Worm (Caenorhabditis elegans): ENCODE data around the gene ZC239.17.

ZC239.17 gene

DNA sequence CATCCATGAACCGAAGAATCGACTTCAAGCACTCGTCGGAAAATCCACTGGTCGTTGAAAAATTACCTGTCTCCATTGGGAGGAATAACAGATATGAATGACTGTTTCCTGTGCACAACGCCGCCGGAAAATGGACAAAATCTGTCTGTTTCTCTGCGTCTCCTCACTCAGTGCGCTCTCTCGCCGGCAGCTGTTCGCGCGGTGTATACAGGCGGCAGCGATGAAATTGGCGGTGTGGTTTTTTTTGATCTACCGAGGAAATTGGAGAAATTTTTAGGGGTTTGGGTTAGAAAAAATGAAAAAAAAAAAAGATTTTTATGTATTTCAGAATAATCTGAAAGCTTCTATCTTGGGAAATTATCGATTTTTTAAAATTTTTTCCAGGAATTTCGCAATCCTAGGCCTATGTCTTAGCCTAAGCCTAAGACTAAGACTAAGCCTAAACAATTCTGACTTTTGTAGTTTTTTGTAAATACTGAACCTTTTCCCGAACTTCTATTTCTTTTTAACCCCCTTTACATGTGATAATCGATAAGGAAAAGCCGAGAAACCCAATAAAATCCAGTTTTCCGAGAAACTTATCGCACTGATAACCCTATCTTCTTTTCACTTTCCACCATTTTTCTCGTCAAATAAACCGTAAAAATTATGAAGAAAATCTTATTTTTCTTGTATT is 22.5 kb upstream of the ZC239.17 start, which contains the start of the genes fbxc-50 and C17F4.2:
TSS of gene fbxc-50 (minus strand) at position 81 of the 676 bp plus-strand sequence.
TSS of gene C17F4.2 (plus strand) at position 626 of the 676 bp plus-strand sequence.
- no peak for TF ChIP-seq alr-1 (tag; optimal IDR thresholded peaks at IDR 0.05)

DNA sequence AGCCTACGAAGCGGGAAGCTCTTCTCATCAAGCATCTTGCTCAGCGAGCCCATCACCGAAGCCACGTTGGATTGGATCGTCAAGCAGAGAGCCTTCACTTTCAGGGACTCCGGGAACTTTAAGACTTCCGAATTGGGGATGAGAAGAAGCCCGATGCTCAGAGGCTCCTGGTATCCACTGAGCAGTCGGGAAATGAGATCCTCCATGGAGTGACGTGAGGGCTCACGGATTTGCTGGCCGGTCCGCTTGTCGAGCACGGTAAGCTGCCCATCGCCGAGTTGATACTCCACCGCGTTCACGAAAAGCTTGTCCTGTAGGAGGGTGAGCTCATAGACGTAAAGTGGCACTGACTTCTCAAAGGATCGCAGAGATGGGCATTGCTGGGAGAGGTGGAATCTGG is 21.9 kb upstream of the ZC239.17 start:
- TF ChIP-seq nhr-12 (tag; optimal IDR thresholded peaks at IDR 0.05): no peak
- no peak for TF ChIP-seq ztf-1 (GFP tag; conservative IDR thresholded peaks at IDR 0.05)
- TF ChIP-seq mdl-1 (tag; optimal IDR thresholded peaks at IDR 0.05): no peak
- TF ChIP-seq nhr-6 (tag; optimal IDR thresholded peaks at IDR 0.05): no peak
- TF ChIP-seq C34F6.9 (tag; optimal IDR thresholded peaks at IDR 0.05): no peak
- no peak for TF ChIP-seq nhr-129 (tag; optimal IDR thresholded peaks at IDR 0.05)
- no peak for TF ChIP-seq mab-5 (tag; optimal IDR thresholded peaks at IDR 0.05)
- TF ChIP-seq ceh-82 (tag; optimal IDR thresholded peaks at IDR 0.05): no peak
- no peak for TF ChIP-seq lin-39 (tag; optimal IDR thresholded peaks at IDR 0.05)
- no peak for TF ChIP-seq lin-13 (GFP tag; optimal IDR thresholded peaks at IDR 0.05)
- no peak for TF ChIP-seq ztf-11 (tag; optimal IDR thresholded peaks at IDR 0.05)

DNA sequence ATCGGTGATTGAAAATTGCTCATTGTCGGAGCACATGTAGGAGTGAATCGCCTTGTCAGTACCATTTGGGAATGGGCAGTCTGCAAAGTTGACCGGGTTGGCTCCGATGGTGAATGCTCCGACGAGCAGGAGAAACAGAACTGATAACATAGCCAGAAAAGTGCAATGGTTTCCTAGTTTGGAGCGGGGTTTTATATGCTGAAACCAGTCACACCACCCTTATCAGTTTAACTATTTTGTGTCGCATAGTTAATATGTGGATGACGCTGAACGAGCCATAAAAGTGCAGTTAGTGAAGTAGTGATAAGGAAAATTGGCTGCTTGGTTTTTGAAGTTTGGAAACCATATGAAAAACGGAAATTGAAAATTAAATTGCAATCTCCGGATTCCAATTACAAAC is 20.2 kb upstream of the ZC239.17 start, which contains the start of gene C17F4.7:
TSS of gene C17F4.7 (minus strand) at position 180 of the 400 bp plus-strand sequence.
- TF ChIP-seq ceh-16 (tag; optimal IDR thresholded peaks at IDR 0.05) (no peak), C34F6.9 (tag; optimal IDR thresholded peaks at IDR 0.05) (no peak), nhr-12 (tag; optimal IDR thresholded peaks at IDR 0.05) (no peak), fos-1 (tag; optimal IDR thresholded peaks at IDR 0.05) (peak; percentile 69), ztf-4 (tag; optimal IDR thresholded peaks at IDR 0.05) (no peak), unc-62 (GFP tag; optimal IDR thresholded peaks at IDR 0.05) (no peak), sma-9 (GFP tag; optimal IDR thresholded peaks at IDR 0.05) (peak; percentile 52), sma-9 (tag; optimal IDR thresholded peaks at IDR 0.05) (no peak), crh-2 (tag; optimal IDR thresholded peaks at IDR 0.05) (peak; percentile 87), mdl-1 (tag; optimal IDR thresholded peaks at IDR 0.05) (no peak), lin-13 (GFP tag; optimal IDR thresholded peaks at IDR 0.05) (no peak), nhr-23 (tag; optimal IDR thresholded peaks at IDR 0.05) (no peak), nhr-77 (tag; optimal IDR thresholded peaks at IDR 0.05) (no peak), aly-2 (tag; optimal IDR thresholded peaks at IDR 0.05) (no peak), elt-3 (tag; optimal IDR thresholded peaks at IDR 0.05) (no peak), ama-1 (optimal IDR thresholded peaks at IDR 0.05) (no peak), nhr-21 (tag; optimal IDR thresholded peaks at IDR 0.05) (no peak), alr-1 (tag; optimal IDR thresholded peaks at IDR 0.05) (no peak), mab-5 (tag; optimal IDR thresholded peaks at IDR 0.05) (no peak), elt-1 (tag; optimal IDR thresholded peaks at IDR 0.05) (no peak), lin-11 (tag; optimal IDR thresholded peaks at IDR 0.05) (no peak), sma-3 (GFP tag; optimal IDR thresholded peaks at IDR 0.05) (peak; percentile 9), ztf-11 (tag; optimal IDR thresholded peaks at IDR 0.05) (no peak), skn-1 (tag; optimal IDR thresholded peaks at IDR 0.05) (no peak), ceh-82 (tag; optimal IDR thresholded peaks at IDR 0.05) (no peak), nhr-129 (tag; optimal IDR thresholded peaks at IDR 0.05) (no peak), peb-1 (tag; optimal IDR thresholded peaks at IDR 0.05) (no peak), F13H6.1 (tag; optimal IDR thresholded peaks at IDR 0.05) (peak; percentile 2), snpc-4 (tag; optimal IDR thresholded peaks at IDR 0.05) (no peak), gmeb-1 (tag; optimal IDR thresholded peaks at IDR 0.05) (peak; percentile 29), nhr-11 (tag; optimal IDR thresholded peaks at IDR 0.05) (no peak)

DNA sequence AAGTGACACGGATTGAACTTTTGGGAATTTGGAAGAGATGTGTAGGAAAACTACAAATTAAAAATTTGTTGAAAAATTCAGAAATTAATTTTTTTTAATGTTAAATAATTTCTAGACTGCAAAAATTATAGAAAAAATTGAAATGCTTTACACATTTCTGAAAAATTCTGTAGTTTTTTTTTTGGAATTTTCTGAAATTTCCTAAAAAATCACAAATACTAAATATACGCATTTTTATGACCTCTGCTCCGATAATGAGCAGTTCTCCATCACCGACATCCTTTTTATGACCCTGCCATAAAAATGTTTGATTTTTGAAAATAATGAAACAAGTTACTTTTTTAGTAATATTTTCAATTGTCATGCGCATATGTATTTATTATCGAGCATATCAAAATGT is 19.1 kb upstream of the ZC239.17 start:
- TF ChIP-seq R02D3.7 (tag; optimal IDR thresholded peaks at IDR 0.05) (no peak), gmeb-1 (tag; optimal IDR thresholded peaks at IDR 0.05) (no peak), nhr-77 (tag; optimal IDR thresholded peaks at IDR 0.05) (no peak), lsy-2 (tag; optimal IDR thresholded peaks at IDR 0.05) (no peak), lin-11 (tag; optimal IDR thresholded peaks at IDR 0.05) (no peak), nhr-23 (tag; optimal IDR thresholded peaks at IDR 0.05) (no peak), Y55F3AM.14 (GFP tag; optimal IDR thresholded peaks at IDR 0.05) (no peak), unc-62 (GFP tag; optimal IDR thresholded peaks at IDR 0.05) (no peak), fos-1 (tag; optimal IDR thresholded peaks at IDR 0.05) (peak; percentile 50), lin-13 (GFP tag; optimal IDR thresholded peaks at IDR 0.05) (peak; percentile 6), crh-2 (tag; optimal IDR thresholded peaks at IDR 0.05) (no peak), ztf-4 (tag; optimal IDR thresholded peaks at IDR 0.05) (no peak), elt-1 (tag; optimal IDR thresholded peaks at IDR 0.05) (no peak), ama-1 (optimal IDR thresholded peaks at IDR 0.05) (no peak)

All from whole organism, L2 larva.